Worm (Caenorhabditis elegans): ENCODE data around the gene F09F9.1.

Gene F09F9.1

ce11 chrX:4111416-4111815, 3.7 kb upstream of the F09F9.1 start, which contains the start of gene F09F9.2:
Gene F09F9.2, minus strand, starts transcription at chrX:4111440.
- TF ChIP-seq hlh-4 (tag; optimal IDR thresholded peaks at IDR 0.05) (no peak), blmp-1 (tag; optimal IDR thresholded peaks at IDR 0.05) (peak; percentile 76), lin-39 (tag; optimal IDR thresholded peaks at IDR 0.05) (no peak), nhr-71 (tag; optimal IDR thresholded peaks at IDR 0.05) (no peak)

ce11 chrX:4117626-4118025, 2.5 kb downstream of the F09F9.1 start, which contains the start of gene F09F9.5:
Gene F09F9.5, plus strand, starts transcription at chrX:4117926.
- TF ChIP-seq F16B12.6 (tag; optimal IDR thresholded peaks at IDR 0.05): no peak
- no peak for TF ChIP-seq ces-1 (GFP tag; optimal IDR thresholded peaks at IDR 0.05)
- no peak for TF ChIP-seq hlh-4 (tag; optimal IDR thresholded peaks at IDR 0.05)
- TF ChIP-seq nhr-12 (tag; optimal IDR thresholded peaks at IDR 0.05): no peak
- TF ChIP-seq isw-1 (GFP tag; IDR thresholded peaks at IDR 0.05): no peak
- TF ChIP-seq vab-15 (tag; optimal IDR thresholded peaks at IDR 0.05): no peak
- TF ChIP-seq lir-3 (tag; optimal IDR thresholded peaks at IDR 0.05; ENCODE audit: poor library complexity): no peak
- no peak for TF ChIP-seq egl-27 (tag; optimal IDR thresholded peaks at IDR 0.05)
- TF ChIP-seq nhr-77 (tag; optimal IDR thresholded peaks at IDR 0.05): no peak
- no peak for TF ChIP-seq tlp-1 (tag; optimal IDR thresholded peaks at IDR 0.05)
- TF ChIP-seq lin-15B (tag; optimal IDR thresholded peaks at IDR 0.05): no peak
- TF ChIP-seq nhr-76 (tag; optimal IDR thresholded peaks at IDR 0.05): no peak
- no peak for TF ChIP-seq nhr-20 (tag; optimal IDR thresholded peaks at IDR 0.05)
- no peak for TF ChIP-seq dsc-1 (tag; optimal IDR thresholded peaks at IDR 0.05)
- TF ChIP-seq unc-62 (GFP tag; optimal IDR thresholded peaks at IDR 0.05): no peak
- TF ChIP-seq xbp-1 (tag; optimal IDR thresholded peaks at IDR 0.05): no peak
- TF ChIP-seq nhr-71 (tag; optimal IDR thresholded peaks at IDR 0.05): no peak

- no peak for TF ChIP-seq mdl-1 (tag; optimal IDR thresholded peaks at IDR 0.05)
- no peak for TF ChIP-seq nhr-28 (tag; optimal IDR thresholded peaks at IDR 0.05)
- TF ChIP-seq unc-130 (tag; optimal IDR thresholded peaks at IDR 0.05): no peak
- no peak for TF ChIP-seq nhr-77 (tag; optimal IDR thresholded peaks at IDR 0.05)
- TF ChIP-seq ces-1 (GFP tag; optimal IDR thresholded peaks at IDR 0.05): no peak
- no peak for TF ChIP-seq nhr-84 (tag; optimal IDR thresholded peaks at IDR 0.05)
- TF ChIP-seq ets-5 (GFP tag; IDR thresholded peaks at IDR 0.05): no peak
- TF ChIP-seq C34B4.2 (tag; optimal IDR thresholded peaks at IDR 0.05): no peak
- no peak for TF ChIP-seq egl-27 (tag; optimal IDR thresholded peaks at IDR 0.05)
- TF ChIP-seq fkh-4 (tag; optimal IDR thresholded peaks at IDR 0.05; ENCODE audit: borderline replicate concordance): no peak
- no peak for TF ChIP-seq elt-2 (tag; optimal IDR thresholded peaks at IDR 0.05)
- TF ChIP-seq tbx-2 (tag; optimal IDR thresholded peaks at IDR 0.05): no peak
- TF ChIP-seq aha-1 (tag; optimal IDR thresholded peaks at IDR 0.05): no peak
- TF ChIP-seq pax-3 (tag; optimal IDR thresholded peaks at IDR 0.05): no peak
Observed at ce11 chrX:4120935-4121334, 5.8 kb downstream of the F09F9.1 start, which contains the start of gene F09F9.3. Gene F09F9.3, minus strand, starts transcription at chrX:4121035.

- TF ChIP-seq fkh-10 (GFP tag; optimal IDR thresholded peaks at IDR 0.05): peak; percentile 13
- peak; percentile 18 for TF ChIP-seq tbx-2 (tag; optimal IDR thresholded peaks at IDR 0.05)
- TF ChIP-seq fkh-8 (tag; optimal IDR thresholded peaks at IDR 0.05): peak; percentile 9
- TF ChIP-seq grh-1 (GFP tag; IDR thresholded peaks at IDR 0.05): no peak
- no peak for TF ChIP-seq pag-3 (tag; optimal IDR thresholded peaks at IDR 0.05; ENCODE audit: borderline replicate concordance, insufficient read depth)
- TF ChIP-seq lin-14 (GFP tag; optimal IDR thresholded peaks at IDR 0.05): peak; percentile 64
- TF ChIP-seq unc-86 (tag; optimal IDR thresholded peaks at IDR 0.05): peak; percentile 6
Observed at ce11 chrX:4123368-4123767, 8.2 kb downstream of the F09F9.1 start.

Measured in whole organism, L1 larva.